Fruit fly (Drosophila melanogaster) whole organism, wandering third instar larva: Measurements from ENCODE around the gene CG3630.

Source experiments
- pan ChIP-seq: fragments of >200 bp; optimal IDR thresholded peaks from 2 replicates; lab custom pipeline; 2017
- psq ChIP-seq: fragments of 200-800 bp; sonication (Bioruptor generic); optimal IDR thresholded peaks from 3 replicates; lab custom pipeline; 2017; ENCODE audit warnings: missing biosample characterization, mild to moderate bottlenecking, missing genetic modification characterization, moderate library complexity

DNA sequence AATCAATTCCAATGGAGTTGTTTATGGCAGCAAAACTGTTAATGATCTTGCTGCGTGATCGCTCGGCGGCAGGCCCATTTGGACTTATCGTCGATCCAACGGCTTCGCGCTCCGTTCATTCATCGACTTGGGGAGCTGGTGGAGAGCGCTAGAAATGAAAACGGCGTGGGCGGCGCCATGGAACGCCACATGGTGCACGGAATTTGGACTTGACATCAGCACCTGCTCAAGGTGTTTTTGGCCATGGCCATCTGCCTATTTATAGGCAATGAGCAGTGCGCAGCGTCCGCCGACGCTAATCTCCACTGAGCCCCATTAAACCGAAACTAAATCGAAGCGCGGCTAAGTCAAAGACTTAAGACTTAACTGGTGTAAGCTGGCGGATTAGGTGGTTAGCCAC lies 56.5 kb downstream of the CG3630 start:
- TF ChIP-seq psq (GFP tag; lab: Kevin White, UChicago), result no peak
- no peak for TF ChIP-seq pan
